Fruit fly (Drosophila melanogaster) whole organism, larva: Measurements from ENCODE around the gene TotE.

Experiments used
- noc ChIP-seq: fragments of 200-800 bp; sonication (Bioruptor generic); optimal IDR thresholded peaks from 3 replicates; lab custom pipeline; 2019; ENCODE audit warnings: missing biosample characterization, mild to moderate bottlenecking, missing genetic modification characterization, moderate library complexity

TotE gene

dm6 chr2L:19935085-19935846, 21.9 kb upstream of the TotE start:
- peak; percentile 58 for TF ChIP-seq noc (tag; lab: Kevin White, UChicago)

dm6 chr2L:19932523-19932922, 19.2 kb upstream of the TotE start:
- TF ChIP-seq noc (tag; lab: Kevin White, UChicago): no peak

DNA sequence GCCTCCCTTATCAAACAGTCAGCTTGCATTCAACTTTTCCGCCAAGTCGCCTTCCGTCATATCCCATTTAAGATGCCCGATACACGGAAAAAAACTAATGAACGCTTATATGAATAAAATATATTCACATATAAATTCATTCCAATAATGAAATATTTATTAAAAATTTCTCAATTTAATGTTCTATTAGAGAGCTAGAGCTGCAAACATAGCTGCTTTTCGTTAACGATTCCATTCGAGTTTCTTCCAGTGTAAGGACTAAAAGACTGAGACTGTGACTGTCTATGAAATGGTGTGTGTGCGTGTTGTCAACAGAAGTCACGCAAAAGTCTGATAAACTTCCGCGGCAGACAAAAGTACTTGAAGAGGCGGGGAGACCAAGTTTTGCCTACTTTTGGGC, 16.8 kb upstream of the TotE start:
- TF ChIP-seq noc (tag; lab: Kevin White, UChicago): peak; percentile 8

- TF ChIP-seq noc (tag; lab: Kevin White, UChicago): no peak
These were observed 10.5 kb upstream of the TotE start for dm6 chr2L:19923786-19924185.

dm6 chr2L:19917860-19918259, 4.5 kb upstream of the TotE start:
- no peak for TF ChIP-seq noc (tag; lab: Kevin White, UChicago)

dm6 chr2L:19916982-19917381, 3.7 kb upstream of the TotE start:
- TF ChIP-seq noc (tag; lab: Kevin White, UChicago): no peak

- no peak for TF ChIP-seq noc (tag; lab: Kevin White, UChicago)
These were observed 1.9 kb upstream of the TotE start for dm6 chr2L:19915195-19915594.

- TF ChIP-seq noc (tag; lab: Kevin White, UChicago): no peak
These were observed 1.0 kb downstream of the TotE start, which contains the start of gene TotF for dm6 chr2L:19912277-19912676. Gene TotF (minus strand): TSS chr2L:19912377.

DNA sequence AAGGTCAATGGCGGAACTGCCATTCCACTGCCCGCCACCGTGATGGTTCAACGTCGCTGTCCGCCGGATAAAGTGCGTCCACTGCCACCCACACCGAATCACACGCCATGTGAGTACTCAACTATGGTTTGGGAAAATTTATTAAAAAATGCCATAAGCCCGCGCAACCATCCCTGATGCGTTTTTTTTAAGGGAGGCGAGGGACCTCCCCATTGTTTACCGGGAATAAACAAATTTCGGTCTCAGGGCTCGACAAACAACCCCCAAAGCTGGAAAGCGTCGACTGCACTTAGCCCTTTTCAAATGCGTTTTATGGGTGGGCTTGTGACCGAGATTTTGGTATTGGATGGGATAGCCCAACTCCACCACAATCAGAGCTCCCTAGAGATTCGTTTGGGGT, 5.5 kb downstream of the TotE start:
- TF ChIP-seq noc (tag; lab: Kevin White, UChicago): no peak

DNA sequence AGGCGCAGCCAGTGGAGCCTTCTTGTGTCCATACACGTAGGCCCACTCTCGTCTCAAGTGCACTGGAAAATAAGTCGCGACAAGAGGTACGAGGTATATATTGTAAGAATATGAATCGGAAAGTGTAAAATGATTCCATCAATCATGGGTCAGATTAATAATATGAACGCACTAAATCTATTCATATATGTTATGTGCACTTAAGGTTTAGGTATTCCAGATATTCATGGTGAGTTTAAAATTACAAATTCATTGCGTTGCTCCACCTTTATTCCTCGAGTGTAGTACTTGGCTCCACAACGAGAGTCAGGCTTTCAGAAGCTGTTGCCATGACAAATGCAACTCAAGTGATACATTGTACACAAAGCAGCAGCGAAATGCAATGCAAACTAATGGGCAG, 8.1 kb downstream of the TotE start:
- TF ChIP-seq noc (tag; lab: Kevin White, UChicago): no peak

DNA sequence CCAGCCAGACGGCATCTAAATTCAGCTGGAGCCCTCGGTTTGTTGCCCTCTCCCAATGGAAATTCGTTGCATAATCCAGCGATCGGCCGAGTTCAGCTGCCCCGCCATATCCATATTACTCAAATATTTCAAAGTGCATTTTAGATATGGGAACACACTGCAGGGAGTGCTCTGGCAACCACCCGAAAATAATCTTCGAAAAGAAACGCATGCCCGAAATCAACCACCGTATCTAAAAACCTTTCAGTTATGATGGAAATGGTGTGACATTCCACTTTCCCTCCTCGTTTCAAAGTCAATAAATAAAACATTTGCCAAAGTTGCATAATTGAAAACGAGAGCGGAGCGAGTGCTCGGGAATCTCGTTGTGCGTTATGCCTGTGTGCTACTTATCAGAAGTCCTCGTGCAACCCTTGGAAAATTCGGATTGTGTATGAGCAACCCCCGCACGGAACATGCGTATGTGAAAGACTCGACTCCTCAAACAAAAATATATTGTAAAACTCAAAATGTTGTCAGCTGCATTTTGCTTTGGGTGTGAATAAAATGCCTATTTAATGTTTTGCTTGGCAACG, 10.5 kb downstream of the TotE start:
- TF ChIP-seq noc (tag; lab: Kevin White, UChicago): no peak

DNA sequence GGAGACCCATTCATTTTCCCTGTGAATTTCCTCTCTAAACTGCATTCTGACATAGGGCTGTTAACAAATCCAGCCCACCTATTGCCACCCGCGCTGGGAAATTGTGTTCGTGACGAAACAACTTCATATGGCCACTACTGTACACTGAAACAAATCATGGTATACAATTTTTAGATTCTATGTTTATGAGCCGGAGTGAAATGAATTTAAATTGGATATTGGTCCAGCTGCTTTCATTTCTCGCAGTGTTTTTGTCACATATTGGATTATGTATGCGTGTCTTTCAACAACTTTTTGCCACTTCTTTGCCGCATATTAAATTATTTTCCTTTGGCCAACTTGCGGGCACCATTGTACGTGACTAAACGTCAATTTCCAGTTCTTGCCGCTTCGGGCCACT, 13.8 kb downstream of the TotE start:
- TF ChIP-seq noc (tag; lab: Kevin White, UChicago): no peak

DNA sequence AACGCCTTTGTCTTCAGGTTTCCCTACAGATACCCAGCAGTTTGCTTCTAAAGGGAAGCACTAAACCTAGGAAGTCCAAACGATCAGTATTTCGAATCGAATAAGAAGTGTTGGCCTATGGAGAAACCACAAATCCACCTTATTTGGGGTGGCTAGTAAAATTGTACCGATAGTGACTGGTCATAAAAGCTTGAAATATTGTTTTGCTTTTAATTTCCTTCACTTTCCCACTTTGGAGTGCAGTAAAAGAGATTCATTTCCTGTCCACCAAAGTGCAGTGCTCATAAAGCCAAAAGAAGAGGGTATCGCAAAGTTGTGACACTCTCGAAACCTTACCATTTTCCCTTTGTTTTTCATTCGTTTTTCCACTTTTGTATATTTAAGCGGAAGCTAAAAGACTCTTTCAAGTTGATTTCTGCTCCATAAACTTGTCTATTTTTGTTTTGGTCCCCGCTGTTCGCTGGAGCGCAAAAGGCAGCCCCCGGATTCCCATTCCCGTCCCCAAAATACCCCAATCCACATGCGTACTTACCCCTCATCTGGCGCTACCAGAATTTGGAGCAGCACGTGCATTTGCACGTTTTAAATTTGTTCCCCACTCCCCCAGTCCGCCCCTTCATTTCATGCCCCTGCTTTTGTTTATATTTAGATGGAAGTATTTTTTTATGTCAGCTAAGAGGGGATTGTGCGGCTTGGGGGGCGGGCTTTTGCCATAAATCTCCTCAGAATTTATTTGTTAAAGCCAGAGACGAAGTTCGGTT, 14.6 kb downstream of the TotE start:
- no peak for TF ChIP-seq noc (tag; lab: Kevin White, UChicago)

- TF ChIP-seq noc (tag; lab: Kevin White, UChicago): no peak
These were observed 16.3 kb downstream of the TotE start for dm6 chr2L:19897027-19897426.

dm6 chr2L:19895526-19896185, 17.7 kb downstream of the TotE start:
- TF ChIP-seq noc (tag; lab: Kevin White, UChicago): no peak

DNA sequence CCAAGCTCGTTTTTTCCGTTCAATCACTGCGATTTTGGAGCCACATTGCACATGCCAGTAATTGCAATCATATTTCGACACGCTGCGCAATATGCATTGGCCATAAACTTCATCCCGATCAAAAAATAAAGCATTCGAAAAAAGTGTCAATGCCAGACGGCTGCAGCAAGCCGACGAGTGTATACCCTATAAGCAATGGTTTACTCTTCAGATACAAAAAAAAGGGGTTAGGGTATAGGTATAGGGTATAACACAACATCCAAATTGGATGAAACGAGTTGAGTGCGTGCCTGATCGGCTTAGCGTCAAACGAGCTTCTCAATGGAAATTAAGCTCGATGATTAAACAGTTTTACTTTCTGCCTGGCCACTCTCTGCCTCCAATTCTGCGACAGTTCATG, 18.5 kb downstream of the TotE start:
- TF ChIP-seq noc (tag; lab: Kevin White, UChicago): no peak
